Fruit fly (Drosophila melanogaster) whole organism, embryonic: ENCODE data around the gene GstD8.

Experiments used
- Abd-B ChIP-seq: fragments of 200-800 bp; sonication (Bioruptor generic); optimal IDR thresholded peaks from 2 replicates; lab custom pipeline; 2018; ENCODE audit warnings: missing biosample characterization, mild to moderate bottlenecking, missing genetic modification characterization, moderate library complexity
- Asciz ChIP-seq: fragments of 200-800 bp; sonication (Bioruptor generic); optimal IDR thresholded peaks from 2 replicates; lab custom pipeline; 2017; ENCODE audit warnings: missing biosample characterization, mild to moderate bottlenecking, missing genetic modification characterization, missing genetic modification reagents
- Bgb ChIP-seq: fragments of 200-800 bp; sonication (Bioruptor generic); IDR thresholded peaks from 2 replicates; pipeline ENCODE4 v1.3.6; 2022; ENCODE audit warnings: missing biosample characterization, missing genetic modification characterization; ENCODE audit not compliant: partially characterized antibody
- CG1024 ChIP-seq: fragments of 200-800 bp; sonication (Bioruptor generic); IDR thresholded peaks from 2 replicates; pipeline ENCODE4 v1.3.6; 2022; ENCODE audit warnings: missing biosample characterization, missing genetic modification characterization
- CG10274 ChIP-seq: fragments of 200-800 bp; sonication (Bioruptor generic); optimal IDR thresholded peaks from 3 replicates; lab custom pipeline; 2017; ENCODE audit warnings: missing biosample characterization, mild to moderate bottlenecking, missing genetic modification characterization
- CG10462 ChIP-seq: fragments of 200-800 bp; sonication (Bioruptor generic); optimal IDR thresholded peaks from 2 replicates; lab custom pipeline; 2016; ENCODE audit warnings: missing biosample characterization, missing genetic modification characterization
- CG11723 ChIP-seq: fragments of 200-800 bp; sonication (Bioruptor generic); optimal IDR thresholded peaks from 2 replicates; lab custom pipeline; 2017; ENCODE audit warnings: missing biosample characterization, mild to moderate bottlenecking, missing genetic modification characterization
- CG12219 ChIP-seq: fragments of 200-800 bp; sonication (Bioruptor generic); optimal IDR thresholded peaks from 3 replicates; lab custom pipeline; 2018; ENCODE audit warnings: missing biosample characterization, mild to moderate bottlenecking, missing genetic modification characterization
- CG12942 ChIP-seq: fragments of 200-800 bp; sonication (Bioruptor generic); optimal IDR thresholded peaks from 3 replicates; lab custom pipeline; 2016; ENCODE audit warnings: missing biosample characterization, missing genetic modification characterization
- CG14667 ChIP-seq: fragments of 200-800 bp; sonication (Bioruptor generic); IDR thresholded peaks from 2 replicates; pipeline ENCODE4 v1.3.6; 2022; ENCODE audit warnings: missing biosample characterization, missing genetic modification characterization
- CG14860 ChIP-seq: fragments of 200-800 bp; sonication (Bioruptor generic); IDR thresholded peaks from 3 replicates; pipeline ENCODE4 v1.3.6; 2022; ENCODE audit warnings: missing biosample characterization, missing genetic modification characterization; ENCODE audit not compliant: partially characterized antibody
- CG15696 ChIP-seq: fragments of 200-800 bp; sonication (Bioruptor generic); optimal IDR thresholded peaks from 2 replicates; lab custom pipeline; 2019; ENCODE audit warnings: missing biosample characterization, mild to moderate bottlenecking, missing genetic modification characterization, moderate library complexity
- CG1647 ChIP-seq: fragments of 200-800 bp; sonication (Bioruptor generic); optimal IDR thresholded peaks from 3 replicates; lab custom pipeline; 2016; ENCODE audit warnings: missing biosample characterization, missing genetic modification characterization
- CG16813 ChIP-seq: fragments of 200-800 bp; sonication (Bioruptor generic); IDR thresholded peaks from 3 replicates; pipeline ENCODE4 v1.3.6; 2022; ENCODE audit warnings: missing biosample characterization, missing genetic modification characterization; ENCODE audit not compliant: partially characterized antibody
- CG30020 ChIP-seq: fragments of 200-800 bp; optimal IDR thresholded peaks from 2 replicates; lab custom pipeline; 2019; ENCODE audit warnings: missing biosample characterization, mild to moderate bottlenecking, missing genetic modification characterization, moderate library complexity
- CG32772 ChIP-seq: fragments of 200-800 bp; sonication (Bioruptor generic); IDR thresholded peaks from 2 replicates; pipeline ENCODE4 v1.3.6; 2022; ENCODE audit warnings: missing biosample characterization, missing genetic modification characterization
- CG34376 ChIP-seq: fragments of 200-800 bp; sonication (Bioruptor generic); optimal IDR thresholded peaks from 2 replicates; lab custom pipeline; 2018; ENCODE audit warnings: missing biosample characterization, mild to moderate bottlenecking, missing genetic modification characterization
- CG4328 ChIP-seq: fragments of 200-800 bp; sonication (Bioruptor generic); optimal IDR thresholded peaks from 3 replicates; lab custom pipeline; 2017; ENCODE audit warnings: missing biosample characterization, missing genetic modification reagents, missing genetic modification characterization
- CG4360 ChIP-seq: fragments of 200-800 bp; sonication (Bioruptor generic); IDR thresholded peaks from 2 replicates; pipeline ENCODE4 v1.3.6; 2022; ENCODE audit warnings: missing biosample characterization, missing genetic modification characterization
- CG9797 ChIP-seq: fragments of 200-800 bp; sonication (Bioruptor generic); optimal IDR thresholded peaks from 3 replicates; lab custom pipeline; 2018; ENCODE audit warnings: missing biosample characterization, mild to moderate bottlenecking, missing genetic modification characterization
- CG9932 ChIP-seq: fragments of 200-800 bp; sonication (Bioruptor generic); IDR thresholded peaks from 2 replicates; pipeline ENCODE4 v1.3.6; 2022; ENCODE audit warnings: missing biosample characterization, missing genetic modification characterization
- Deaf1 ChIP-seq: fragments of 200-800 bp; optimal IDR thresholded peaks from 3 replicates; lab custom pipeline; 2019; ENCODE audit warnings: missing biosample characterization, mild to moderate bottlenecking, missing genetic modification characterization, moderate library complexity
- Med ChIP-seq: fragments of 200-800 bp; sonication (Bioruptor generic); peaks from one replicate; lab custom pipeline; 2016; ENCODE audit warnings: missing biosample characterization, missing genetic modification characterization, mild to moderate bottlenecking, inconsistent platforms, moderate library complexity
- NK7.1 ChIP-seq: fragments of 200-800 bp; sonication (Bioruptor generic); optimal IDR thresholded peaks from 3 replicates; lab custom pipeline; 2016; ENCODE audit warnings: missing biosample characterization, missing genetic modification characterization
- Oli ChIP-seq: fragments of 200-800 bp; sonication (Bioruptor generic); optimal IDR thresholded peaks from 2 replicates; lab custom pipeline; 2018; ENCODE audit warnings: missing biosample characterization, mild to moderate bottlenecking, missing genetic modification characterization, moderate library complexity
- Pdp1 ChIP-seq, 2 experiments: fragments of 200-800 bp; sonication (Bioruptor generic); optimal IDR thresholded peaks; 3 replicates each; lab custom pipeline; 2016; ENCODE audit warnings: missing biosample characterization in 2 of 2, missing genetic modification characterization in 2 of 2, mild to moderate bottlenecking in 1 of 2, moderate library complexity in 1 of 2
- Rfx ChIP-seq: fragments of 200-800 bp; sonication (Bioruptor generic); IDR thresholded peaks from 2 replicates; pipeline ENCODE4 v1.3.6; 2022; ENCODE audit warnings: missing biosample characterization, missing genetic modification characterization
- Sry-β ChIP-seq: fragments of 200-800 bp; sonication (Bioruptor generic); optimal IDR thresholded peaks from 2 replicates; lab custom pipeline; 2018; ENCODE audit warnings: missing biosample characterization, mild to moderate bottlenecking, missing genetic modification characterization, moderate library complexity
- ato ChIP-seq: fragments of 200-800 bp; sonication (Bioruptor generic); IDR thresholded peaks from 2 replicates; pipeline ENCODE4 v1.3.6; 2022; ENCODE audit warnings: missing biosample characterization, missing genetic modification characterization; ENCODE audit not compliant: partially characterized antibody
- bbx ChIP-seq: fragments of 200-800 bp; sonication (Bioruptor generic); IDR thresholded peaks from 2 replicates; pipeline ENCODE4 v1.3.6; 2022; ENCODE audit warnings: missing biosample characterization, missing genetic modification characterization; ENCODE audit not compliant: partially characterized antibody
- cad ChIP-seq: fragments of >200 bp; optimal IDR thresholded peaks from 2 replicates; lab custom pipeline; 2017; ENCODE audit warnings: missing biosample characterization, missing genetic modification characterization
- exex ChIP-seq: fragments of 200-800 bp; sonication (Bioruptor generic); optimal IDR thresholded peaks from 4 replicates; lab custom pipeline; 2018; ENCODE audit warnings: missing biosample characterization, mild to moderate bottlenecking, missing genetic modification characterization, moderate library complexity
- eyg ChIP-seq: fragments of 200-800 bp; sonication (Bioruptor generic); optimal IDR thresholded peaks from 3 replicates; lab custom pipeline; 2016; ENCODE audit warnings: missing biosample characterization, missing genetic modification characterization
- fd3F ChIP-seq: fragments of 200-800 bp; sonication (Bioruptor generic); optimal IDR thresholded peaks from 2 replicates; lab custom pipeline; 2018; ENCODE audit warnings: missing biosample characterization, mild to moderate bottlenecking, missing genetic modification characterization, moderate library complexity
- gsb ChIP-seq: fragments of 200-800 bp; sonication (Bioruptor generic); IDR thresholded peaks from 2 replicates; pipeline ENCODE4 v1.3.6; 2022; ENCODE audit warnings: missing biosample characterization, missing genetic modification characterization
- hkb ChIP-seq, 2 experiments: fragments of 200-800 bp in 1 of 2; fragments of >200 bp in 1 of 2; sonication (Bioruptor generic) in 1 of 2; IDR thresholded peaks in 1 of 2; optimal IDR thresholded peaks in 1 of 2; 2 replicates each; pipeline versions ENCODE4 v1.3.6 to Lab custom; 2017 to 2022; ENCODE audit warnings: missing biosample characterization in 1 of 2, missing genetic modification characterization in 1 of 2
- kni ChIP-seq: fragments of 200-800 bp; sonication (Bioruptor generic); optimal IDR thresholded peaks from 3 replicates; lab custom pipeline; 2017; ENCODE audit warnings: mild to moderate bottlenecking, missing biosample characterization, missing genetic modification reagents, missing genetic modification characterization
- lab ChIP-seq: fragments of 200-800 bp; sonication (Bioruptor generic); optimal IDR thresholded peaks from 3 replicates; lab custom pipeline; 2017; ENCODE audit warnings: missing biosample characterization, missing genetic modification characterization, mild to moderate bottlenecking, moderate library complexity, missing genetic modification reagents
- lov ChIP-seq, 2 experiments: fragments of 200-800 bp in 1 of 2; fragments of >200 bp in 1 of 2; sonication (Bioruptor generic) in 1 of 2; IDR thresholded peaks in 1 of 2; optimal IDR thresholded peaks in 1 of 2; 2 replicates in 1 of 2; 3 replicates in 1 of 2; pipeline versions ENCODE4 v1.3.6 to Lab custom; 2017 to 2022; ENCODE audit warnings: missing biosample characterization in 1 of 2, missing genetic modification characterization in 1 of 2
- nerfin-2 ChIP-seq: fragments of 200-800 bp; sonication (Bioruptor generic); IDR thresholded peaks from 2 replicates; pipeline ENCODE4 v1.3.6; 2022; ENCODE audit warnings: missing biosample characterization, missing genetic modification characterization; ENCODE audit not compliant: partially characterized antibody
- org-1 ChIP-seq: fragments of 200-800 bp; sonication (Bioruptor generic); optimal IDR thresholded peaks from 2 replicates; lab custom pipeline; 2017; ENCODE audit warnings: missing biosample characterization, missing genetic modification characterization
- seq ChIP-seq: fragments of 200-800 bp; sonication (Bioruptor generic); IDR thresholded peaks from 2 replicates; pipeline ENCODE4 v1.3.6; 2022; ENCODE audit warnings: missing biosample characterization, missing genetic modification characterization
- sima ChIP-seq: fragments of 200-800 bp; sonication (Bioruptor generic); optimal IDR thresholded peaks from 2 replicates; lab custom pipeline; 2016; ENCODE audit warnings: missing biosample characterization, missing genetic modification characterization
- slbo ChIP-seq: fragments of 200-800 bp; sonication (Bioruptor generic); IDR thresholded peaks from 2 replicates; pipeline ENCODE4 v1.3.6; 2022; ENCODE audit warnings: missing biosample characterization, missing genetic modification characterization
- sna ChIP-seq: fragments of 200-800 bp; sonication (Bioruptor generic); IDR thresholded peaks from 2 replicates; pipeline ENCODE4 v1.3.6; 2022; ENCODE audit warnings: missing biosample characterization, missing genetic modification characterization; ENCODE audit not compliant: partially characterized antibody
- ssp ChIP-seq: fragments of 200-800 bp; sonication (Bioruptor generic); IDR thresholded peaks from 2 replicates; pipeline ENCODE4 v1.3.6; 2022; ENCODE audit warnings: missing biosample characterization, missing genetic modification characterization
- tup ChIP-seq: fragments of 200-800 bp; sonication (Bioruptor generic); optimal IDR thresholded peaks from 2 replicates; lab custom pipeline; 2016; ENCODE audit warnings: missing biosample characterization, mild to moderate bottlenecking, missing genetic modification characterization, moderate library complexity
- twi ChIP-seq: fragments of 200-800 bp; optimal IDR thresholded peaks from 2 replicates; lab custom pipeline; 2019; ENCODE audit warnings: missing biosample characterization, mild to moderate bottlenecking, missing genetic modification characterization, moderate library complexity

Gene GstD8

dm6 chr3R:12398620-12399247, 18.9 kb downstream of the GstD8 start, which contains the start of gene Cyp9f3:
Gene Cyp9f3, minus strand, starts transcription at chr3R:12398929.
- TF ChIP-seq CG1024 (GFP tag; lab: Robert Waterston, UW): no peak
- TF ChIP-seq Rfx (GFP tag; lab: Robert Waterston, UW): no peak
- TF ChIP-seq sima (GFP tag; lab: Kevin White, UChicago): no peak
- no peak for TF ChIP-seq Abd-B (GFP tag; lab: Kevin White, UChicago)
- TF ChIP-seq CG12942 (GFP tag; lab: Kevin White, UChicago): no peak
- no peak for TF ChIP-seq CG30020 (tag; lab: Kevin White, UChicago)
- TF ChIP-seq Deaf1 (tag; lab: Kevin White, UChicago): no peak
- TF ChIP-seq slbo (GFP tag; lab: Robert Waterston, UW): no peak; the same call in 1 of the 2 replicates
- no peak for TF ChIP-seq CG12219 (GFP tag; lab: Kevin White, UChicago)
- TF ChIP-seq CG10274 (GFP tag; lab: Kevin White, UChicago): peak; percentile 63
- no peak for TF ChIP-seq CG10462
- no peak for TF ChIP-seq CG4360 (GFP tag; lab: Robert Waterston, UW)
- no peak for TF ChIP-seq gsb (GFP tag; lab: Robert Waterston, UW)
- TF ChIP-seq seq (GFP tag; lab: Robert Waterston, UW): no peak
- TF ChIP-seq NK7.1: no peak
- no peak for TF ChIP-seq CG14860 (GFP tag; lab: Robert Waterston, UW)
- no peak for TF ChIP-seq Med (GFP tag; lab: Kevin White, UChicago)
- no peak for TF ChIP-seq CG32772 (GFP tag; lab: Robert Waterston, UW)
- no peak for TF ChIP-seq CG9932 (GFP tag; lab: Robert Waterston, UW)
- TF ChIP-seq nerfin-2: 0 out of 2 replicates have a peak, but pooled peaks have one; percentile 20
- no peak for TF ChIP-seq CG4328 (GFP tag; lab: Kevin White, UChicago)
- no peak for TF ChIP-seq lov (optimal IDR thresholded peaks at IDR 0.05; lab: Kevin White, UChicago)
- no peak for TF ChIP-seq lov (GFP tag; IDR thresholded peaks at IDR 0.05; lab: Robert Waterston, UW)
- TF ChIP-seq CG16813: no peak
- no peak for TF ChIP-seq ssp (GFP tag; lab: Robert Waterston, UW)
- no peak for TF ChIP-seq twi (tag; lab: Kevin White, UChicago)
- TF ChIP-seq CG11723: no peak
- TF ChIP-seq eyg (GFP tag; lab: Kevin White, UChicago): no peak
- no peak for TF ChIP-seq Oli
- peak; percentile 25 for TF ChIP-seq lab (GFP tag; lab: Kevin White, UChicago)
- no peak for TF ChIP-seq CG15696 (tag; lab: Kevin White, UChicago)
- TF ChIP-seq CG34376: peak; percentile 96
- no peak for TF ChIP-seq fd3F (GFP tag; lab: Kevin White, UChicago)
- TF ChIP-seq tup (GFP tag; lab: Kevin White, UChicago): no peak
- TF ChIP-seq CG9797 (GFP tag; lab: Kevin White, UChicago): no peak
- TF ChIP-seq sna: no peak
- no peak for TF ChIP-seq CG14667 (GFP tag; lab: Robert Waterston, UW)
- peak in 1 of 2 experiments; percentile 17 for TF ChIP-seq Pdp1 (GFP tag; optimal IDR thresholded peaks at IDR 0.05; lab: Kevin White, UChicago)
- TF ChIP-seq hkb (optimal IDR thresholded peaks at IDR 0.05; lab: Kevin White, UChicago): no peak
- TF ChIP-seq hkb (GFP tag; IDR thresholded peaks at IDR 0.05; lab: Robert Waterston, UW): no peak
- no peak for TF ChIP-seq Bgb
- TF ChIP-seq ato: no peak
- peak; percentile 53 for TF ChIP-seq exex (tag; lab: Kevin White, UChicago)
- TF ChIP-seq org-1 (GFP tag; lab: Kevin White, UChicago): no peak
- TF ChIP-seq bbx (GFP tag; lab: Robert Waterston, UW): 0 out of 2 replicates have a peak, but pooled peaks have one; percentile 9
- TF ChIP-seq Sry-β (GFP tag; lab: Kevin White, UChicago): no peak
- TF ChIP-seq Asciz: no peak
- no peak for TF ChIP-seq kni (GFP tag; lab: Kevin White, UChicago)
- no peak for TF ChIP-seq cad (GFP tag; lab: Kevin White, UChicago)
- no peak for TF ChIP-seq CG1647 (GFP tag; lab: Kevin White, UChicago)
